Worm (Caenorhabditis elegans): Measurements from ENCODE around the gene srh-243.

DNA sequence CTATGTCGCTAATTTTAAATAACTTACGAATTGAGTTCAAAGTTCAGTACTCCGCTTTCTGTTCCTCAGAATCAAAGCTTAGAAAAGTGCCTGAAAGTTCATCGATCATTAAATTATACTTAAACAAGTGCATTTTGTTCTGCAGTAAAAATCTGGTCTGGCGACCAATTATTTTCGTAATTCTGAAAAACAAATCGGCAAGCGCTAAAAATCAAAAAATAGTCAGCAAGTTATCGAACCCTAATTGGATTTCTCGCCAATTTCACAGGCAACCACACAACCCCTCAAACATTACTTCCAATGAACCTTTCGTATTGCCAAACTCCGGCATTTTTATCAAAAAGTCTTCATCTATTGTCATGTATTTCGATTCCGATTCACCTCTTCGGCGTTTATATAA lies 7.2 kb upstream of the srh-243 start, which contains the start of gene srh-272:
- TF ChIP-seq W03F9.2 (tag; optimal IDR thresholded peaks at IDR 0.05) = no peak
- no peak for TF ChIP-seq dao-5 (tag; optimal IDR thresholded peaks at IDR 0.05)
